Fruit fly (Drosophila melanogaster): Measurements from ENCODE around the gene RFeSP.

RFeSP gene

DNA sequence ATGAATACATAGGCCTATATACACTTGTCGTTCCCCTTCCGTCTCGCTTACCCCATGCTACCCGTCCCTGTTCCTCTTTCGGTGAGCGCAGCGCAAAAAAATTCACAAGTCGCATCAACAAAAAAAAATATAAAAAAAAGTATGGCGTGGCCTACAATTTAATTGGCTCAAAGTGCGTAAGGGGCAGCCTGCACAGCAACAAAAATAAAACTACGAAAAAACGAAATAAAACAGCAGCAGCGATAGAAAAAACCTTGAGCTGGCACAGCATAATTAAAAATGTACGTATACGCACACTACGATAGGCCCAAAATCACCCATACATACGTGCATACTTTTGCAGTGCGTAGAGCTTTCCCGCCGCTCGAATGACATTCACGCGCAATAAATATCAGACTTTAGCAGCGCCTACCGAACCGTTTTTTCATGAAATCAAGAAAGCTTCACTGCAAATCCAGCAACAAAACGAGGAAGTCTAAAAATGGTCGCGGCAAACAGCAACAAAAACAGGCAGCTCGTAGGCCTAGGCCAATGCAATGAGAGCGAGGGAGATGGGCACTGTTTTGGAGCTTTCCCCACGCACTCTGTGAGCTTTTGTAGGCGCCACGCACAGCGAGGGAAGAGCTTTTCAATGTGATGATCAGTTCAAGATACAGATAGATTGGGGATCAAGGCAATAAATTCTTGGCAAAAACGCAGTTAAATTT is 43.0 kb upstream of the RFeSP start (continued):
- TF ChIP-seq CG10321 (GFP tag; IDR thresholded peaks at IDR 0.05) = peak; percentile 64
- no peak for TF ChIP-seq Ravus (GFP tag; IDR thresholded peaks at IDR 0.05)
- peak; percentile 27 for TF ChIP-seq CG2678 (tag; optimal IDR thresholded peaks at IDR 0.05)
- peak; percentile 30 for TF ChIP-seq sug (tag; optimal IDR thresholded peaks at IDR 0.05)
- TF ChIP-seq cg (GFP tag; optimal IDR thresholded peaks at IDR 0.05) = peak; percentile 76
- no peak for TF ChIP-seq CG5180 (GFP tag; optimal IDR thresholded peaks at IDR 0.05)
- TF ChIP-seq CG10274 (GFP tag; optimal IDR thresholded peaks at IDR 0.05) = peak; percentile 2
- peak; percentile 85 for TF ChIP-seq sqz (GFP tag; optimal IDR thresholded peaks at IDR 0.05)
- TF ChIP-seq danr (GFP tag; IDR thresholded peaks at IDR 0.05) = no peak
- TF ChIP-seq slou (GFP tag; optimal IDR thresholded peaks at IDR 0.05) = no peak
- no peak for TF ChIP-seq Scr (GFP tag; IDR thresholded peaks at IDR 0.05; ENCODE audit: partially characterized antibody)
- TF ChIP-seq knrl (GFP tag; IDR thresholded peaks at IDR 0.05; ENCODE audit: partially characterized antibody) = no peak
- no peak for TF ChIP-seq yki (optimal IDR thresholded peaks at IDR 0.05)
- TF ChIP-seq NC2β (GFP tag; optimal IDR thresholded peaks at IDR 0.05) = no peak
- no peak for TF ChIP-seq zfh2 (GFP tag; optimal IDR thresholded peaks at IDR 0.05)
- TF ChIP-seq CG17359 (tag; optimal IDR thresholded peaks at IDR 0.05) = peak; percentile 21
- no peak for TF ChIP-seq D19A (tag; optimal IDR thresholded peaks at IDR 0.05)
- no peak for TF ChIP-seq Lpt (GFP tag; optimal IDR thresholded peaks at IDR 0.05)
- peak; percentile 12; the same call in 1 of the 2 replicates for TF ChIP-seq stc (GFP tag; IDR thresholded peaks at IDR 0.05)
- no peak for TF ChIP-seq CG12744 (GFP tag; optimal IDR thresholded peaks at IDR 0.05)
- peak; percentile 45; the same call in 1 of the 2 replicates for TF ChIP-seq vvl (GFP tag; IDR thresholded peaks at IDR 0.05)
- TF ChIP-seq CG9797 (GFP tag; optimal IDR thresholded peaks at IDR 0.05) = no peak
- no peak for TF ChIP-seq CG14860 (GFP tag; IDR thresholded peaks at IDR 0.05; ENCODE audit: partially characterized antibody)
- TF ChIP-seq CG3281 (GFP tag; optimal IDR thresholded peaks at IDR 0.05) = no peak
- TF ChIP-seq CG6683 (GFP tag; optimal IDR thresholded peaks at IDR 0.05) = no peak
- 0 out of 3 replicates have a peak, but pooled peaks have one; percentile 31 for TF ChIP-seq so (GFP tag; IDR thresholded peaks at IDR 0.05)
- no peak for TF ChIP-seq CG17328 (GFP tag; IDR thresholded peaks at IDR 0.05)
- TF ChIP-seq Oli (tag; optimal IDR thresholded peaks at IDR 0.05) = no peak
- no peak for TF ChIP-seq Oaz (GFP tag; IDR thresholded peaks at IDR 0.05)
- TF ChIP-seq CG8290 (GFP tag; optimal IDR thresholded peaks at IDR 0.05) = no peak
- peak in 1 of 2 experiments; percentile 59 for TF ChIP-seq CG8290 (tag; optimal IDR thresholded peaks at IDR 0.05)
- TF ChIP-seq CG10979 (tag; optimal IDR thresholded peaks at IDR 0.05) = no peak
- TF ChIP-seq ftz-f1 (GFP tag; optimal IDR thresholded peaks at IDR 0.05) = peak; percentile 89
- no peak for TF ChIP-seq CG6765 (GFP tag; optimal IDR thresholded peaks at IDR 0.05)
- no peak for TF ChIP-seq CG3838 (GFP tag; optimal IDR thresholded peaks at IDR 0.05)
- peak; percentile 50 for TF ChIP-seq Deaf1 (tag; optimal IDR thresholded peaks at IDR 0.05)
- no peak for TF ChIP-seq gsb-n (tag; optimal IDR thresholded peaks at IDR 0.05)
- TF ChIP-seq lab (GFP tag; optimal IDR thresholded peaks at IDR 0.05) = no peak
- TF ChIP-seq HLH4C (GFP tag; IDR thresholded peaks at IDR 0.05; ENCODE audit: partially characterized antibody) = no peak
- no peak for TF ChIP-seq C15 (GFP tag; IDR thresholded peaks at IDR 0.05)
- peak; percentile 4 for TF ChIP-seq Dp (GFP tag; optimal IDR thresholded peaks at IDR 0.05)
- TF ChIP-seq hb (GFP tag; IDR thresholded peaks at IDR 0.05; ENCODE audit: partially characterized antibody) = no peak
- TF ChIP-seq psq (GFP tag; optimal IDR thresholded peaks at IDR 0.05) = no peak
- TF ChIP-seq CG18599 (GFP tag; optimal IDR thresholded peaks at IDR 0.05) = peak; percentile 60
- TF ChIP-seq CG11247 (GFP tag; IDR thresholded peaks at IDR 0.05) = no peak
- TF ChIP-seq CG14667 (GFP tag; IDR thresholded peaks at IDR 0.05) = no peak
- TF ChIP-seq CG4328 (GFP tag; optimal IDR thresholded peaks at IDR 0.05) = no peak
- no peak for TF ChIP-seq her (GFP tag; optimal IDR thresholded peaks at IDR 0.05)
- no peak for TF ChIP-seq seq (GFP tag; IDR thresholded peaks at IDR 0.05)
- TF ChIP-seq CG11456 (GFP tag; IDR thresholded peaks at IDR 0.05) = no peak
- no peak for TF ChIP-seq dan (GFP tag; IDR thresholded peaks at IDR 0.05)

Data from whole organism, embryonic.